Fruit fly (Drosophila melanogaster) whole organism, pupa: ENCODE data around the gene Noc2.

Experiments
- CG32121 ChIP-seq: fragments of 200-800 bp; sonication (Bioruptor generic); IDR thresholded peaks from 2 replicates; pipeline ENCODE4 v1.3.6; 2022; ENCODE audit warnings: missing biosample characterization, missing genetic modification characterization
- Ets98B ChIP-seq: fragments of 200-800 bp; sonication (Bioruptor generic); IDR thresholded peaks from 2 replicates; pipeline ENCODE4 v1.3.6; 2022; ENCODE audit warnings: missing biosample characterization, missing genetic modification characterization
- gl ChIP-seq: fragments of 200-800 bp; sonication (Bioruptor generic); optimal IDR thresholded peaks from 2 replicates; lab custom pipeline; 2018; ENCODE audit warnings: missing biosample characterization, mild to moderate bottlenecking, missing genetic modification characterization

DNA sequence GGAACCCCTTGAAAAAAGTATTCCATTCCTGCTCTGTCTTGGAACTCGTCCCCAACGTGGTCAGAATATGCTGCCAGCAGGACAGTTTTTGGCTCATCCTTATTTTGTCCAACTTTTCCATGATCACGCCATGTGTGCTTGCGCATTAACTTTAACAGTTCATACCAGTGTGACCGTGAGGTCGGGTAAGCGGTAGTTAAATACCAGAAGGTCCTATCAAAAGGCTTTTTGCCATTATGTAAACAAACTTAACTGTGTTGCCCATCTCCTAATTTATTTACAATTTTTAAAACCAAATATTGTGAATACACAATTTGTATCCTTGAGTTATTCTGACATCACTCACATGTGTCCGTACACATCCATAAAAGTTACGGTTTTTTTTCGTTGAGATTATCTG, 15.2 kb upstream of the Noc2 start, which contains the start of gene del:
- no peak for TF ChIP-seq CG32121 (GFP tag; lab: Robert Waterston, UW)
- TF ChIP-seq Ets98B (GFP tag; lab: Robert Waterston, UW): no peak
- no peak for TF ChIP-seq gl (tag; lab: Kevin White, UChicago)
